Fruit fly (Drosophila melanogaster): ENCODE measurements around the gene hwt.

The hwt gene

dm6 chrX:12595610-12596336, 27.5 kb upstream of the hwt start, which contains the start of the genes CG1824 and Sec16 (continued):
- no peak for TF ChIP-seq nom (GFP tag; optimal IDR thresholded peaks at IDR 0.05)
- TF ChIP-seq grau (tag; optimal IDR thresholded peaks at IDR 0.05), result peak; percentile 61
- TF ChIP-seq ssp (GFP tag; IDR thresholded peaks at IDR 0.05), result peak; percentile 22; the same call in 1 of the 2 replicates
- TF ChIP-seq CG2678 (tag; optimal IDR thresholded peaks at IDR 0.05), result peak; percentile 65
- peak; percentile 38 for TF ChIP-seq CG3281 (GFP tag; optimal IDR thresholded peaks at IDR 0.05)
- TF ChIP-seq CG1647 (GFP tag; optimal IDR thresholded peaks at IDR 0.05), result no peak
- TF ChIP-seq slou (GFP tag; optimal IDR thresholded peaks at IDR 0.05), result peak; percentile 2
- no peak for TF ChIP-seq CG3163 (GFP tag; optimal IDR thresholded peaks at IDR 0.05)
- peak; percentile 2 for TF ChIP-seq maf-S (GFP tag; optimal IDR thresholded peaks at IDR 0.05)
- TF ChIP-seq CG3065 (GFP tag; optimal IDR thresholded peaks at IDR 0.05), result no peak
- TF ChIP-seq ftz-f1 (GFP tag; optimal IDR thresholded peaks at IDR 0.05), result no peak
- no peak for TF ChIP-seq rib (GFP tag; IDR thresholded peaks at IDR 0.05)
- TF ChIP-seq CG30403 (GFP tag; optimal IDR thresholded peaks at IDR 0.05), result peak; percentile 68
- TF ChIP-seq hkb (optimal IDR thresholded peaks at IDR 0.05), result no peak
- TF ChIP-seq hkb (GFP tag; IDR thresholded peaks at IDR 0.05), result no peak
- no peak for TF ChIP-seq BtbVII (GFP tag; optimal IDR thresholded peaks at IDR 0.05)
- TF ChIP-seq CG13287 (GFP tag; IDR thresholded peaks at IDR 0.05; ENCODE audit: partially characterized antibody), result no peak; the same call in 1 of the 2 replicates
- TF ChIP-seq Aef1 (GFP tag; IDR thresholded peaks at IDR 0.05), result no peak
- TF ChIP-seq Nf-YA (GFP tag; IDR thresholded peaks at IDR 0.05), result no peak
- TF ChIP-seq CG17612 (GFP tag; IDR thresholded peaks at IDR 0.05), result no peak
- peak; percentile 56 for TF ChIP-seq CG4424 (GFP tag; optimal IDR thresholded peaks at IDR 0.05)
- peak; percentile 36 for TF ChIP-seq gfzf (GFP tag; optimal IDR thresholded peaks at IDR 0.05)
- peak; percentile 52 for TF ChIP-seq Meics (GFP tag; optimal IDR thresholded peaks at IDR 0.05)
- no peak for TF ChIP-seq CG42726 (GFP tag; IDR thresholded peaks at IDR 0.05; ENCODE audit: partially characterized antibody)
- TF ChIP-seq CG16813 (GFP tag; IDR thresholded peaks at IDR 0.05; ENCODE audit: partially characterized antibody), result peak; percentile 53; the same call in 2 of the 3 replicates
- peak; percentile 31 for TF ChIP-seq CG7839 (tag; optimal IDR thresholded peaks at IDR 0.05)
- peak; percentile 58 for TF ChIP-seq CG1602 (GFP tag; optimal IDR thresholded peaks at IDR 0.05)
- TF ChIP-seq CG12391 (tag; optimal IDR thresholded peaks at IDR 0.05), result peak; percentile 72
- peak in 1 of 2 experiments; percentile 27 for TF ChIP-seq bsh (GFP tag; optimal IDR thresholded peaks at IDR 0.05)
- peak; percentile 19 for TF ChIP-seq Fer2 (tag; optimal IDR thresholded peaks at IDR 0.05)
- TF ChIP-seq mam (GFP tag; optimal IDR thresholded peaks at IDR 0.05), result peak; percentile 24
- peak; percentile 56 for TF ChIP-seq CG15479 (GFP tag; optimal IDR thresholded peaks at IDR 0.05)
- TF ChIP-seq CG3838 (GFP tag; optimal IDR thresholded peaks at IDR 0.05), result no peak
- no peak for TF ChIP-seq ken (GFP tag; IDR thresholded peaks at IDR 0.05)
- no peak for TF ChIP-seq CG8089 (GFP tag; optimal IDR thresholded peaks at IDR 0.05)
- TF ChIP-seq CG33557 (GFP tag; optimal IDR thresholded peaks at IDR 0.05), result peak; percentile 34
- TF ChIP-seq row (GFP tag; IDR thresholded peaks at IDR 0.05), result peak; percentile 78
- no peak for TF ChIP-seq tap (tag; optimal IDR thresholded peaks at IDR 0.05)
- no peak for TF ChIP-seq wek (GFP tag; optimal IDR thresholded peaks at IDR 0.05)
- TF ChIP-seq slbo (GFP tag; IDR thresholded peaks at IDR 0.05), result peak; percentile 59
- TF ChIP-seq CG6813 (GFP tag; optimal IDR thresholded peaks at IDR 0.05), result no peak
- TF ChIP-seq CG15514 (GFP tag; optimal IDR thresholded peaks at IDR 0.05), result peak; percentile 28
- no peak for TF ChIP-seq CG14050 (GFP tag; IDR thresholded peaks at IDR 0.05)
- TF ChIP-seq sug (tag; optimal IDR thresholded peaks at IDR 0.05), result peak; percentile 69
- peak; percentile 11; the same call in 1 of the 2 replicates for TF ChIP-seq Xrp1 (GFP tag; IDR thresholded peaks at IDR 0.05)
- peak; percentile 17 for TF ChIP-seq NfI (GFP tag; optimal IDR thresholded peaks at IDR 0.05)
- TF ChIP-seq CG17829 (tag; optimal IDR thresholded peaks at IDR 0.05), result peak; percentile 41
- peak; percentile 37 for TF ChIP-seq CG9817 (tag; optimal IDR thresholded peaks at IDR 0.05)
- no peak for TF ChIP-seq CG11504 (tag; optimal IDR thresholded peaks at IDR 0.05)
